Fruit fly (Drosophila melanogaster) whole organism, prepupa: Measurements from ENCODE around the gene psh.
A peak's percentile ranks its signal among the peaks of the same experiment; 100 is the strongest.

ENCODE experiments used
- CG11294 ChIP-seq: fragments of 200-800 bp; sonication (Bioruptor generic); IDR thresholded peaks from 2 replicates; pipeline ENCODE4 v1.3.6; 2022; ENCODE audit warnings: missing biosample characterization, missing genetic modification characterization
- CG11762 ChIP-seq: fragments of 200-800 bp; sonication (Bioruptor generic); optimal IDR thresholded peaks from 3 replicates; lab custom pipeline; 2016; ENCODE audit warnings: missing biosample characterization, missing genetic modification characterization; ENCODE audit not compliant: insufficient read depth
- CG11902 ChIP-seq: fragments of 200-800 bp; sonication (Bioruptor generic); optimal IDR thresholded peaks from 3 replicates; lab custom pipeline; 2016; ENCODE audit warnings: missing biosample characterization, missing genetic modification characterization
- CG15336 ChIP-seq: fragments of 200-800 bp; sonication (Bioruptor generic); IDR thresholded peaks from 2 replicates; pipeline ENCODE4 v1.3.6; 2022; ENCODE audit warnings: missing biosample characterization, missing genetic modification characterization
- CG3032 ChIP-seq: fragments of 200-800 bp; optimal IDR thresholded peaks from 2 replicates; lab custom pipeline; 2019; ENCODE audit warnings: missing biosample characterization, mild to moderate bottlenecking, missing genetic modification characterization, moderate library complexity
- CG31627 ChIP-seq: fragments of 200-800 bp; sonication (Bioruptor generic); optimal IDR thresholded peaks from 3 replicates; lab custom pipeline; 2016; ENCODE audit warnings: missing biosample characterization, missing genetic modification characterization
- CG32006 ChIP-seq: fragments of 200-800 bp; sonication (Bioruptor generic); optimal IDR thresholded peaks from 3 replicates; lab custom pipeline; 2017; ENCODE audit warnings: missing biosample characterization, mild to moderate bottlenecking, missing genetic modification characterization
- CG34406 ChIP-seq: fragments of 200-800 bp; sonication (Bioruptor generic); optimal IDR thresholded peaks from 3 replicates; lab custom pipeline; 2016; ENCODE audit warnings: missing biosample characterization, missing genetic modification characterization
- CG3919 ChIP-seq: fragments of 200-800 bp; sonication (Bioruptor generic); optimal IDR thresholded peaks from 3 replicates; lab custom pipeline; 2016; ENCODE audit warnings: missing biosample characterization, missing genetic modification characterization
- CG4318 ChIP-seq: fragments of 200-800 bp; sonication (Bioruptor generic); optimal IDR thresholded peaks from 3 replicates; lab custom pipeline; 2017; ENCODE audit warnings: missing biosample characterization, mild to moderate bottlenecking, missing genetic modification characterization
- CG6163 ChIP-seq: fragments of 200-800 bp; sonication (Bioruptor generic); IDR thresholded peaks from 3 replicates; pipeline ENCODE4 v1.3.6; 2022; ENCODE audit warnings: missing biosample characterization, missing genetic modification characterization
- CG6808 ChIP-seq: fragments of 200-800 bp; sonication (Bioruptor generic); optimal IDR thresholded peaks from 3 replicates; lab custom pipeline; 2017; ENCODE audit warnings: missing biosample characterization, missing genetic modification characterization, mild to moderate bottlenecking, moderate library complexity, missing genetic modification reagents
- CG8119 ChIP-seq: fragments of 200-800 bp; sonication (Bioruptor generic); IDR thresholded peaks from 3 replicates; pipeline ENCODE4 v1.3.6; 2022; ENCODE audit warnings: missing biosample characterization, missing genetic modification characterization
- CG8632 ChIP-seq: fragments of 200-800 bp; sonication (Bioruptor generic); optimal IDR thresholded peaks from 3 replicates; lab custom pipeline; 2016; ENCODE audit warnings: missing biosample characterization, missing genetic modification characterization
- CG9139 ChIP-seq: fragments of 200-800 bp; sonication (Bioruptor generic); optimal IDR thresholded peaks from 3 replicates; lab custom pipeline; 2017; ENCODE audit warnings: missing biosample characterization, mild to moderate bottlenecking, missing genetic modification characterization
- Eip75B ChIP-seq: fragments of 200-800 bp; sonication (Bioruptor generic); optimal IDR thresholded peaks from 3 replicates; lab custom pipeline; 2016; ENCODE audit warnings: missing biosample characterization, missing genetic modification characterization
- Eip78C ChIP-seq: fragments of 200-800 bp; sonication (Bioruptor generic); peaks from one replicate; lab custom pipeline; 2016; ENCODE audit warnings: missing biosample characterization, missing genetic modification characterization
- Eip93F ChIP-seq: fragments of 200-800 bp; sonication (Bioruptor generic); optimal IDR thresholded peaks from 2 replicates; lab custom pipeline; 2016; ENCODE audit warnings: missing biosample characterization, mild to moderate bottlenecking, missing genetic modification characterization
- Ets96B ChIP-seq: fragments of 200-800 bp; optimal IDR thresholded peaks from 2 replicates; lab custom pipeline; 2019; ENCODE audit warnings: missing biosample characterization, mild to moderate bottlenecking, missing genetic modification characterization, moderate library complexity
- Hr38 ChIP-seq: sonication (Bioruptor generic); optimal IDR thresholded peaks from 2 replicates; lab custom pipeline; 2016; ENCODE audit warnings: missing biosample characterization, missing genetic modification characterization
- Hr39 ChIP-seq: fragments of 200-800 bp; sonication (Bioruptor generic); optimal IDR thresholded peaks from 2 replicates; lab custom pipeline; 2016; ENCODE audit warnings: missing biosample characterization, missing genetic modification characterization
- OdsH ChIP-seq: fragments of 200-800 bp; sonication (Bioruptor generic); optimal IDR thresholded peaks from 3 replicates; lab custom pipeline; 2016; ENCODE audit warnings: missing biosample characterization, missing genetic modification characterization
- Smox ChIP-seq: fragments of 200-800 bp; sonication (Bioruptor generic); optimal IDR thresholded peaks from 3 replicates; lab custom pipeline; 2016; ENCODE audit warnings: missing biosample characterization, missing genetic modification characterization
- Sox102F ChIP-seq: fragments of 200-800 bp; sonication (Bioruptor generic); optimal IDR thresholded peaks from 2 replicates; lab custom pipeline; 2016; ENCODE audit warnings: missing biosample characterization, mild to moderate bottlenecking, missing genetic modification characterization
- Sox15 ChIP-seq: fragments of 200-800 bp; sonication (Bioruptor generic); optimal IDR thresholded peaks from 3 replicates; lab custom pipeline; 2016; ENCODE audit warnings: missing biosample characterization, missing genetic modification characterization
- achi ChIP-seq: fragments of 200-800 bp; sonication (Bioruptor generic); optimal IDR thresholded peaks from 3 replicates; lab custom pipeline; 2016; ENCODE audit warnings: missing biosample characterization, missing genetic modification characterization
- acj6 ChIP-seq: fragments of 200-800 bp; sonication (Bioruptor generic); optimal IDR thresholded peaks from 3 replicates; lab custom pipeline; 2016; ENCODE audit warnings: missing biosample characterization, missing genetic modification characterization
- dac ChIP-seq: fragments of 200-800 bp; sonication (Bioruptor generic); optimal IDR thresholded peaks from 2 replicates; lab custom pipeline; 2017; ENCODE audit warnings: missing biosample characterization, mild to moderate bottlenecking, missing genetic modification characterization
- fd59A ChIP-seq: fragments of 200-800 bp; sonication (Bioruptor generic); optimal IDR thresholded peaks from 2 replicates; lab custom pipeline; 2017; ENCODE audit warnings: missing biosample characterization, mild to moderate bottlenecking, missing genetic modification characterization, missing genetic modification reagents
- fd85E ChIP-seq: fragments of 200-800 bp; sonication (Bioruptor generic); optimal IDR thresholded peaks from 3 replicates; lab custom pipeline; 2016; ENCODE audit warnings: missing biosample characterization, missing genetic modification characterization
- fkh ChIP-seq: fragments of 200-800 bp; sonication (Bioruptor generic); optimal IDR thresholded peaks from 3 replicates; lab custom pipeline; 2017; ENCODE audit warnings: missing biosample characterization, mild to moderate bottlenecking, missing genetic modification characterization, moderate library complexity
- lz ChIP-seq: fragments of 200-800 bp; sonication (Bioruptor generic); optimal IDR thresholded peaks from 3 replicates; lab custom pipeline; 2016; ENCODE audit warnings: missing biosample characterization, missing genetic modification characterization
- net ChIP-seq: fragments of 200-800 bp; sonication (Bioruptor generic); optimal IDR thresholded peaks from 3 replicates; lab custom pipeline; 2016; ENCODE audit warnings: missing biosample characterization, missing genetic modification characterization
- salr ChIP-seq, 2 experiments: fragments of 200-800 bp; sonication (Bioruptor generic); optimal IDR thresholded peaks; 3 replicates each; lab custom pipeline; 2016 to 2018; ENCODE audit warnings: missing biosample characterization in 2 of 2, missing genetic modification characterization in 2 of 2, mild to moderate bottlenecking in 1 of 2
- ss ChIP-seq, 2 experiments: fragments of 200-800 bp; sonication (Bioruptor generic); optimal IDR thresholded peaks; 2 replicates in 1 of 2; 3 replicates in 1 of 2; lab custom pipeline; 2017 to 2018; ENCODE audit warnings: mild to moderate bottlenecking in 2 of 2, missing biosample characterization in 2 of 2, missing genetic modification characterization in 2 of 2, moderate library complexity in 1 of 2
- svp ChIP-seq: fragments of 200-800 bp; sonication (Bioruptor generic); peaks from one replicate; lab custom pipeline; 2016; ENCODE audit warnings: missing biosample characterization, missing genetic modification characterization
- topi ChIP-seq: fragments of 200-800 bp; sonication (Bioruptor generic); optimal IDR thresholded peaks from 3 replicates; lab custom pipeline; 2016; ENCODE audit warnings: missing biosample characterization, missing genetic modification characterization
- vri ChIP-seq: fragments of 200-800 bp; sonication (Bioruptor generic); optimal IDR thresholded peaks from 3 replicates; lab custom pipeline; 2016; ENCODE audit warnings: missing biosample characterization, mild to moderate bottlenecking, missing genetic modification characterization

Gene psh

DNA sequence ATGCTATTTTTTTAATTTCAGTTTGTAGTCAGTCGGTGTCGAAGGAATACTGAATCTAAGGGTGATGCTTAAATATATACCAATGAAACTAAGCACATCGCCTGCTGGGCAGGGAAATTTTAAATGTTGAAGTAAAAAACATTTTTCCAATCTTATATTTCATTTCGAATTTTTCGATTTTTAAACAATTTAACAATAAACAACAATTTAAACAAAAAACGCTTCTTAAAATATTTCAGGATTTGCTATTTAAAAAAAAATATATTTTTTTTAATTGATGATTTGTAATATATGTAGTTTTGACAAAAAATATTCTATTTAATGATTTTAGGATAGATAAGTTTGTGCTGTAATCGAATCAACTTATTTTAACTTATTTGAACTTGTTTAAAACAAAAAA, 28.0 kb upstream of the psh start, which contains the start of gene CG6470:
Gene CG6470 (minus strand): TSS at position 101 of the 400 bp plus-strand sequence.
- TF ChIP-seq CG11762 (GFP tag; lab: Kevin White, UChicago) (no peak), CG11902 (GFP tag; lab: Kevin White, UChicago) (no peak), CG3919 (no peak), lz (no peak), CG3032 (tag; lab: Kevin White, UChicago) (no peak), Eip93F (no peak), OdsH (GFP tag; lab: Kevin White, UChicago) (no peak), topi (no peak), vri (GFP tag; lab: Kevin White, UChicago) (no peak), CG9139 (no peak), CG32006 (no peak), CG6808 (GFP tag; lab: Kevin White, UChicago) (no peak), fd85E (GFP tag; lab: Kevin White, UChicago) (no peak), net (GFP tag; lab: Kevin White, UChicago) (no peak), fkh (no peak), acj6 (GFP tag; lab: Kevin White, UChicago) (no peak), Sox102F (GFP tag; lab: Kevin White, UChicago) (no peak)

DNA sequence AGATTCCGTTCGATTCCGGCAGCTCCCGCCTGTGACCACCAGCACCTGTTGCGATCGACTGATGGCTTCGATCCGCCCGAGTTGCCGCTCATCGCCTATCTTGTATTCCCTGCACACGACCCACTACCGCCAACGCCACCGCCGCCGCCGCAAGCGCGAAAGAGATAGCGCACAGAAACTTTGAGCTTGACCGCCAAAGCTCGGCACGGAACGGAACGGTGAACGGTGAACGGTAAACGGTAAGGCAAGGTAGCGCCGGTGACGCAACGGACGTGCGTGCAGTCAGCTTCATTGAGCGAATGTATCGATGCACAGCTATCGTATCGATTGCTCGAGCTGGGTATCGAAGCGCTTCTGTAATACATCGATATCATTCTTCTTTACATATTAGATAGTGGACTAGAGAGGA, 25.6 kb upstream of the psh start, which contains the start of gene Ggt-1:
Gene Ggt-1 (minus strand): TSS at position 251 of the 409 bp plus-strand sequence.
- TF ChIP-seq svp = peak; percentile 91
- TF ChIP-seq ss (GFP tag; optimal IDR thresholded peaks at IDR 0.05; lab: Kevin White, UChicago) = peak in 1 of 2 experiments; percentile 12
- TF ChIP-seq CG6163 (GFP tag; lab: Robert Waterston, UW) = 0 out of 3 replicates have a peak, but pooled peaks have one; percentile 14
- TF ChIP-seq Eip78C (GFP tag; lab: Kevin White, UChicago) = peak; percentile 33
- TF ChIP-seq Sox102F (GFP tag; lab: Kevin White, UChicago) = no peak
- no peak for TF ChIP-seq lz

DNA sequence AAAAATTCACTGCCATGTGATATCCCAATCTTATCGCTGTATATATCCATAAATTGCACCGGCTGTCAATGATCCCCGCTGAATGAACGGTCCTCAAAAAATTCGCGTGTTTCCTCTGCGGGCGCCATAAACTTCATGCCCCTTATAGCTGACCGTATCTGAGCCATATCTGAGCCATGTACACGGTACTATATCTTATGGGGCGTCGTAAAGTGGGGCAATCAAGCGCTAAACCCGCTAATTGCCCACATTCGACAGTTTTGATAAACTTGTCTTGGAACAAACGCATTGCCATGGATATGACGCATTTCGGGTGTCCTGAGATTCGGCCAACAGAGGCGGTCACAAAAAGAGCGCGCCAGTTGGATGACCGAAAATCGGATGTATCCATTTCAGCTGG, 24.2 kb upstream of the psh start:
- no peak for TF ChIP-seq CG3919
- TF ChIP-seq acj6 (GFP tag; lab: Kevin White, UChicago) = no peak
- TF ChIP-seq fd85E (GFP tag; lab: Kevin White, UChicago) = no peak
- no peak for TF ChIP-seq Sox15 (GFP tag; lab: Kevin White, UChicago)
- no peak for TF ChIP-seq Eip75B (GFP tag; lab: Kevin White, UChicago)
- TF ChIP-seq CG34406 (GFP tag; lab: Kevin White, UChicago) = no peak
- no peak for TF ChIP-seq CG4318
- TF ChIP-seq fkh = no peak
- no peak for TF ChIP-seq CG9139
- TF ChIP-seq, all 60 proteins: peak for 0

DNA sequence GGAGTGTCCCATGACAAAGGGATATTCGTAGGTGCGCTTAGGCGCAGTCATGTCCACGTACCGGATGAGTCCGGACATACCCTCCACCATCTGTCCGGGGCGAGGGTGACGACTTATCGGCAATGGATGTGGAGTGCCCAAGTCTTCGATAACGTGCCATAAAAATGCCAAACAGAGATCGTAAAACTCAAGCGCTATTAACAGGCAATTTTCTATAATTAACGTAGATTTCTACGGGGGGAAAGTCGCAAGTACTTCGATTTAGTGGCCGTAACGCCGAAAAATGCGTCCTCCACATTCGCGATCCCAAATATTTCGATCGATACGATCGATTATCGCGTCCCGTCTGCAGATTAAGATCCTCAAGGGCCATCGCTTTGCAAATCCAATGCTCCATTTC, 22.7 kb upstream of the psh start:
- no peak for TF ChIP-seq fd59A
- peak; percentile 5 for TF ChIP-seq vri (GFP tag; lab: Kevin White, UChicago)
- TF ChIP-seq Eip93F = no peak
- no peak for TF ChIP-seq Smox (GFP tag; lab: Kevin White, UChicago)
- TF ChIP-seq Hr38 = no peak
- no peak for TF ChIP-seq OdsH (GFP tag; lab: Kevin White, UChicago)
- TF ChIP-seq CG3919 = no peak
- TF ChIP-seq CG8632 (GFP tag; lab: Kevin White, UChicago) = no peak
- TF ChIP-seq net (GFP tag; lab: Kevin White, UChicago) = no peak

DNA sequence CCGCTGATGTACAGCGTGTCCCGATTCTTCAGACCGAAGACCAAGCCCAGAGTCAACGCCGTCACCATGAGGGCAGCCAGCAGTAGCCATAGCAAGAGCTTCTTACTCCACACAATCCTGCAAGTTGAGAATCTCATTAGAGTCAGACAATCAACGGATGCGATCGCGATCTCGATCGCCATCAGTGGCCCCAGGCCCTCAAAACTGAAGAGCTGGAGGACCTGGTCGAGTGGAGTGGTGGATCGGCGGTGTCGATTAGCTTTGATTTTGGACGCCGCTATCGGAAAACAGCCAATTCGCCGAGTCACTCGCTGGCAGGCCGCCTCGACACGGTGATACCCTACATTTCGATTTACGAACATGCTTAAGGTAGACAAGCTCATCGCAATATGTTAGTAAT, 21.8 kb upstream of the psh start:
- TF ChIP-seq ss (GFP tag; optimal IDR thresholded peaks at IDR 0.05; lab: Kevin White, UChicago) (no peak), lz (no peak), Ets96B (no peak), acj6 (GFP tag; lab: Kevin White, UChicago) (no peak), CG8119 (GFP tag; lab: Robert Waterston, UW) (no peak), achi (GFP tag; lab: Kevin White, UChicago) (no peak), CG31627 (GFP tag; lab: Kevin White, UChicago) (no peak), dac (GFP tag; lab: Kevin White, UChicago) (no peak), CG11902 (GFP tag; lab: Kevin White, UChicago) (no peak), Hr39 (GFP tag; lab: Kevin White, UChicago) (no peak), Eip78C (GFP tag; lab: Kevin White, UChicago) (no peak), CG8632 (GFP tag; lab: Kevin White, UChicago) (no peak), CG4318 (no peak), fd85E (GFP tag; lab: Kevin White, UChicago) (no peak), CG11294 (GFP tag; lab: Robert Waterston, UW) (no peak), OdsH (GFP tag; lab: Kevin White, UChicago) (no peak), CG15336 (no peak), CG32006 (no peak), salr (GFP tag; optimal IDR thresholded peaks at IDR 0.05; lab: Kevin White, UChicago) (no peak)
